Worm (Caenorhabditis elegans): ENCODE measurements around the gene F25H9.2.

F25H9.2 gene

ce11 chrV:13411225-13411991, 46.5 kb upstream of the F25H9.2 start:
- TF ChIP-seq egrh-3 (GFP tag; IDR thresholded peaks at IDR 0.05) (peak; percentile 87), zfh-2 (GFP tag; conservative IDR thresholded peaks at IDR 0.05) (peak; percentile 91), sdz-38 (tag; optimal IDR thresholded peaks at IDR 0.05) (no peak), F22D6.2 (tag; optimal IDR thresholded peaks at IDR 0.05) (no peak), mxl-1 (tag; optimal IDR thresholded peaks at IDR 0.05) (no peak)

DNA sequence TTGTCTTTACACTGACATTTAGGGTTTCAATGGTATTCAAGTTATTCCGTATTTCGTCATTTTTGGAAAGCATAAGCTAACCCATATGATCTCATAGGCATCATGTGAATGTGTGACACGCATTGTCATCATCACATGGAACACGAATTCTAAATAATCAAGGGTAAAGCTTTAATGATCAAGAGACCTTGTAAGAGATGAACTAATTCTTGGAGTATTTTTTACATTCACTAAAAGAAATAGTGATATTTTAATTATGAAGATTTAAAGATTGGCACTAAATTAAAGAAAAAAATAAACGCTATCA, 45.9 kb upstream of the F25H9.2 start:
- TF ChIP-seq gei-17 (GFP tag; optimal IDR thresholded peaks at IDR 0.05) (no peak), ceh-100 (GFP tag; IDR thresholded peaks at IDR 0.05) (no peak), attf-6 (GFP tag; IDR thresholded peaks at IDR 0.05) (no peak), ets-4 (GFP tag; optimal IDR thresholded peaks at IDR 0.05) (no peak), F55B11.4 (tag; optimal IDR thresholded peaks at IDR 0.05; ENCODE audit: borderline replicate concordance, insufficient read depth) (no peak), C17E4.6 (GFP tag; IDR thresholded peaks at IDR 0.05) (no peak), nfya-2 (GFP tag; IDR thresholded peaks at IDR 0.05) (no peak), die-1 (tag; optimal IDR thresholded peaks at IDR 0.05) (no peak), ceh-91 (GFP tag; IDR thresholded peaks at IDR 0.05) (no peak), lag-1 (GFP tag; IDR thresholded peaks at IDR 0.05) (no peak)

- TF ChIP-seq B0019.2 (GFP tag; conservative IDR thresholded peaks at IDR 0.05), result no peak
- TF ChIP-seq madf-8 (GFP tag; conservative IDR thresholded peaks at IDR 0.05), result no peak
- no peak for TF ChIP-seq tbx-9 (tag; optimal IDR thresholded peaks at IDR 0.05; ENCODE audit: borderline replicate concordance)
- no peak for TF ChIP-seq attf-5 (GFP tag; optimal IDR thresholded peaks at IDR 0.05)
- no peak for TF ChIP-seq madf-10 (tag; optimal IDR thresholded peaks at IDR 0.05)
- TF ChIP-seq ccch-3 (GFP tag; optimal IDR thresholded peaks at IDR 0.05), result no peak
- TF ChIP-seq F55B11.4 (tag; optimal IDR thresholded peaks at IDR 0.05; ENCODE audit: borderline replicate concordance, insufficient read depth), result no peak
- TF ChIP-seq hlh-12 (tag; optimal IDR thresholded peaks at IDR 0.05), result no peak
- no peak for TF ChIP-seq lsl-1 (GFP tag; optimal IDR thresholded peaks at IDR 0.05)
- no peak for TF ChIP-seq F10E7.11 (tag; optimal IDR thresholded peaks at IDR 0.05)
- no peak for TF ChIP-seq B0261.1 (tag; optimal IDR thresholded peaks at IDR 0.05)
These were observed 44.6 kb upstream of the F25H9.2 start for ce11 chrV:13413301-13413700.

DNA sequence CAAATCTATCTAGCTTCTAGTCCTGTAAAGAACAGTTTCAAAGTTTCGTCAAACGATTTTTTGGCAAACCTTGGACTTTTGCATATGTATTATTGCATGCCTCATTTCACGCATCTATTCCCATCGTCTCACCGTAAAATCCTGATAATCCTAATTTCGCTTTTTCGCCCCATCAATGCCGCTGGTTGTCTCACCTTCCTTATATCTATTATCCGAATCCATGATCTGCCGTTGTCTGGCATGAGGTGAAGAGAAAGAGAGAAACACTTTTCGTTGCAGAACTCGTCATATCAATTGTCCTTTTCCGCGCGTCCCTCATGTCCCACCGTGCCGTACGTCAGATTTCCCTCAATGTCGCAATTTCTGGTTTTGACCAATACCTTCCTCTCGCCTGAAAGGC, 43.3 kb upstream of the F25H9.2 start, which contains the start of gene cut-2:
Gene cut-2, plus strand, starts transcription at position 365 of the 400 bp plus-strand sequence.
- TF ChIP-seq xnd-1 (tag; optimal IDR thresholded peaks at IDR 0.05) (no peak), ama-1 (optimal IDR thresholded peaks at IDR 0.05) (no peak), ama-1 (GFP tag; optimal IDR thresholded peaks at IDR 0.05) (no peak), F49E8.2 (tag; optimal IDR thresholded peaks at IDR 0.05; ENCODE audit: insufficient read depth) (no peak), sea-2 (GFP tag; IDR thresholded peaks at IDR 0.05) (no peak), efl-1 (GFP tag; optimal IDR thresholded peaks at IDR 0.05) (no peak), bed-2 (GFP tag; IDR thresholded peaks at IDR 0.05) (no peak), mes-4 (tag; optimal IDR thresholded peaks at IDR 0.05) (no peak), ztf-3 (GFP tag; optimal IDR thresholded peaks at IDR 0.05) (no peak), sdz-38 (tag; optimal IDR thresholded peaks at IDR 0.05) (no peak), lin-40 (tag; optimal IDR thresholded peaks at IDR 0.05) (no peak), hsf-1 (GFP tag; IDR thresholded peaks at IDR 0.05) (no peak), dpff-1 (tag; optimal IDR thresholded peaks at IDR 0.05) (no peak), aptf-3 (GFP tag; IDR thresholded peaks at IDR 0.05) (no peak), ztf-6 (GFP tag; IDR thresholded peaks at IDR 0.05) (no peak), hmg-20 (GFP tag; IDR thresholded peaks at IDR 0.05) (no peak), lin-26 (GFP tag; IDR thresholded peaks at IDR 0.05) (no peak), B0261.1 (tag; optimal IDR thresholded peaks at IDR 0.05) (no peak), C17E4.6 (GFP tag; IDR thresholded peaks at IDR 0.05) (no peak), zfh-2 (GFP tag; conservative IDR thresholded peaks at IDR 0.05) (no peak)

Measured in whole organism, young adult.